Worm (Caenorhabditis elegans) whole organism, midembryonic: ENCODE data around the gene shpk-1.
A peak's percentile ranks its signal among the peaks of the same experiment; 100 is the strongest.

Experiments used
- T22C8.4 ChIP-seq: fragments of 200-800 bp; sonication (Bioruptor generic); IDR thresholded peaks from 2 replicates; pipeline ENCODE4 v1.3.6; 2022; ENCODE audit warnings: missing genetic modification characterization, missing compliant biosample characterization
- cog-1 ChIP-seq: sonication (generic microtip); optimal IDR thresholded peaks from 2 replicates; lab custom pipeline; 2016; ENCODE audit warnings: missing genetic modification characterization, missing compliant biosample characterization
- flt-1 ChIP-seq: fragments of 200-800 bp; sonication (Bioruptor generic); IDR thresholded peaks from 2 replicates; pipeline ENCODE4 v1.3.6; 2022; ENCODE audit warnings: missing genetic modification characterization, missing compliant biosample characterization
- klf-2 ChIP-seq: fragments of 200-800 bp; sonication (Bioruptor generic); conservative IDR thresholded peaks from 2 replicates; pipeline ENCODE4 v1.3.6; 2022; ENCODE audit warnings: missing genetic modification reagents, missing genetic modification characterization, missing compliant biosample characterization
- med-1 ChIP-seq: sonication (generic microtip); optimal IDR thresholded peaks from 2 replicates; lab custom pipeline; 2017; ENCODE audit warnings: missing genetic modification characterization, mild to moderate bottlenecking, missing compliant biosample characterization, antibody characterized with exemption, missing genetic modification reagents; ENCODE audit not compliant: insufficient read depth
- ref-1 ChIP-seq: fragments of 200-800 bp; sonication (Bioruptor generic); conservative IDR thresholded peaks from 2 replicates; pipeline ENCODE4 v1.3.6; 2022; ENCODE audit warnings: missing genetic modification reagents, missing genetic modification characterization, missing compliant biosample characterization
- tab-1 ChIP-seq: fragments of 200-800 bp; sonication (Bioruptor generic); IDR thresholded peaks from 2 replicates; pipeline ENCODE4 v1.3.6; 2022; ENCODE audit warnings: missing genetic modification characterization, missing compliant biosample characterization
- ztf-23 ChIP-seq: fragments of 200-800 bp; sonication (Bioruptor generic); IDR thresholded peaks from 2 replicates; pipeline ENCODE4 v1.3.6; 2022; ENCODE audit warnings: missing genetic modification reagents, missing genetic modification characterization, missing compliant biosample characterization
- ztf-29 ChIP-seq: fragments of 200-800 bp; sonication (Bioruptor generic); IDR thresholded peaks from 2 replicates; pipeline ENCODE4 v1.3.6; 2022; ENCODE audit warnings: missing genetic modification reagents, missing genetic modification characterization, missing compliant biosample characterization

The shpk-1 gene

ce11 chrIII:13621012-13621411, 13.2 kb downstream of the shpk-1 start:
- TF ChIP-seq T22C8.4, result no peak
- TF ChIP-seq klf-2 (GFP tag; lab: Robert Waterston, UW), result no peak
- TF ChIP-seq ztf-29 (GFP tag; lab: Robert Waterston, UW), result no peak
- no peak for TF ChIP-seq cog-1
- TF ChIP-seq ref-1 (GFP tag; lab: Robert Waterston, UW), result no peak
- TF ChIP-seq med-1 (GFP tag; lab: Kevin White, UChicago), result no peak

- no peak for TF ChIP-seq klf-2 (GFP tag; lab: Robert Waterston, UW)
- no peak for TF ChIP-seq ztf-23 (GFP tag; lab: Robert Waterston, UW)
- no peak for TF ChIP-seq T22C8.4
- no peak for TF ChIP-seq flt-1
- no peak for TF ChIP-seq med-1 (GFP tag; lab: Kevin White, UChicago)
- TF ChIP-seq tab-1 (GFP tag; lab: Robert Waterston, UW), result no peak
- no peak for TF ChIP-seq ztf-29 (GFP tag; lab: Robert Waterston, UW)
- TF ChIP-seq ref-1 (GFP tag; lab: Robert Waterston, UW), result no peak
- TF ChIP-seq cog-1, result no peak
Measured at ce11 chrIII:13621717-13622116, 13.9 kb downstream of the shpk-1 start.

- TF ChIP-seq ztf-23 (GFP tag; lab: Robert Waterston, UW) (peak; percentile 59), med-1 (GFP tag; lab: Kevin White, UChicago) (no peak), flt-1 (no peak), ref-1 (GFP tag; lab: Robert Waterston, UW) (no peak), cog-1 (no peak), ztf-29 (GFP tag; lab: Robert Waterston, UW) (no peak), klf-2 (GFP tag; lab: Robert Waterston, UW) (no peak), T22C8.4 (0 out of 2 replicates have a peak, but pooled peaks have one; percentile 15), tab-1 (GFP tag; lab: Robert Waterston, UW) (no peak)
Measured at ce11 chrIII:13622268-13622667, 14.4 kb downstream of the shpk-1 start, which contains the start of gene hip-1. Gene hip-1 (minus strand): TSS chrIII:13622492.

- TF ChIP-seq ref-1 (GFP tag; lab: Robert Waterston, UW) (no peak), T22C8.4 (no peak), ztf-23 (GFP tag; lab: Robert Waterston, UW) (no peak), med-1 (GFP tag; lab: Kevin White, UChicago) (no peak), klf-2 (GFP tag; lab: Robert Waterston, UW) (no peak), ztf-29 (GFP tag; lab: Robert Waterston, UW) (no peak), cog-1 (no peak), tab-1 (GFP tag; lab: Robert Waterston, UW) (no peak), flt-1 (no peak)
Measured at ce11 chrIII:13623014-13623413, 15.2 kb downstream of the shpk-1 start, which contains the start of gene mlc-5. Gene mlc-5 (plus strand): TSS chrIII:13623314.

ce11 chrIII:13624226-13624625, 16.4 kb downstream of the shpk-1 start, which contains the start of gene taf-9:
Gene taf-9 (plus strand): TSS chrIII:13624276.
- TF ChIP-seq flt-1 (no peak), med-1 (GFP tag; lab: Kevin White, UChicago) (no peak), ztf-23 (GFP tag; lab: Robert Waterston, UW) (no peak), klf-2 (GFP tag; lab: Robert Waterston, UW) (no peak), cog-1 (no peak), ref-1 (GFP tag; lab: Robert Waterston, UW) (no peak)

ce11 chrIII:13625650-13626430, 18.0 kb downstream of the shpk-1 start:
- TF ChIP-seq ztf-23 (GFP tag; lab: Robert Waterston, UW) (no peak), flt-1 (0 out of 2 replicates have a peak, but pooled peaks have one; percentile 60), T22C8.4 (peak; percentile 16; the same call in 1 of the 2 replicates)

- no peak for TF ChIP-seq flt-1
- no peak for TF ChIP-seq ztf-29 (GFP tag; lab: Robert Waterston, UW)
- no peak for TF ChIP-seq ref-1 (GFP tag; lab: Robert Waterston, UW)
Measured at ce11 chrIII:13626692-13627091, 18.9 kb downstream of the shpk-1 start, which contains the start of gene T12D8.5. Gene T12D8.5 (minus strand): TSS chrIII:13626786.

- TF ChIP-seq tab-1 (GFP tag; lab: Robert Waterston, UW) (no peak), ztf-23 (GFP tag; lab: Robert Waterston, UW) (no peak), med-1 (GFP tag; lab: Kevin White, UChicago) (no peak), flt-1 (no peak), ztf-29 (GFP tag; lab: Robert Waterston, UW) (no peak), klf-2 (GFP tag; lab: Robert Waterston, UW) (no peak), T22C8.4 (no peak), cog-1 (no peak), ref-1 (GFP tag; lab: Robert Waterston, UW) (no peak)
Measured at ce11 chrIII:13630708-13631107, 22.9 kb downstream of the shpk-1 start, which contains the start of gene arrd-17. Gene arrd-17 (minus strand): TSS chrIII:13630808.

- TF ChIP-seq med-1 (GFP tag; lab: Kevin White, UChicago) (no peak), ztf-29 (GFP tag; lab: Robert Waterston, UW) (no peak), ref-1 (GFP tag; lab: Robert Waterston, UW) (no peak), T22C8.4 (no peak), cog-1 (no peak), flt-1 (no peak), ztf-23 (GFP tag; lab: Robert Waterston, UW) (no peak), tab-1 (GFP tag; lab: Robert Waterston, UW) (no peak), klf-2 (GFP tag; lab: Robert Waterston, UW) (no peak)
Measured at ce11 chrIII:13633826-13634225, 26.0 kb downstream of the shpk-1 start.

- TF ChIP-seq cog-1 (no peak), med-1 (GFP tag; lab: Kevin White, UChicago) (no peak), ztf-23 (GFP tag; lab: Robert Waterston, UW) (no peak), T22C8.4 (no peak), ref-1 (GFP tag; lab: Robert Waterston, UW) (no peak), tab-1 (GFP tag; lab: Robert Waterston, UW) (no peak), ztf-29 (GFP tag; lab: Robert Waterston, UW) (no peak), flt-1 (no peak), klf-2 (GFP tag; lab: Robert Waterston, UW) (no peak)
Measured at ce11 chrIII:13635235-13635634, 27.4 kb downstream of the shpk-1 start.
